Fruit fly (Drosophila melanogaster) whole organism, embryonic: Measurements from ENCODE around the gene Pif1.

ENCODE experiments used
- Aef1 ChIP-seq: fragments of 200-800 bp; sonication (Bioruptor generic); IDR thresholded peaks from 3 replicates; pipeline ENCODE4 v1.3.6; 2022; ENCODE audit warnings: missing biosample characterization, missing genetic modification characterization
- Bteb2 ChIP-seq: fragments of 200-800 bp; sonication (Bioruptor generic); optimal IDR thresholded peaks from 2 replicates; lab custom pipeline; 2016; ENCODE audit warnings: missing biosample characterization, missing genetic modification characterization
- CG10321 ChIP-seq: fragments of 200-800 bp; sonication (Bioruptor generic); IDR thresholded peaks from 2 replicates; pipeline ENCODE4 v1.3.6; 2022; ENCODE audit warnings: missing biosample characterization, missing genetic modification characterization
- CG10654 ChIP-seq: fragments of 200-800 bp; sonication (Bioruptor generic); optimal IDR thresholded peaks from 2 replicates; lab custom pipeline; 2016; ENCODE audit warnings: missing biosample characterization, missing genetic modification characterization
- CG11093 ChIP-seq: fragments of 200-800 bp; sonication (Bioruptor generic); IDR thresholded peaks from 3 replicates; pipeline ENCODE4 v1.3.6; 2022; ENCODE audit warnings: missing biosample characterization, missing genetic modification characterization
- CG11398 ChIP-seq: fragments of 200-800 bp; sonication (Bioruptor generic); optimal IDR thresholded peaks from 2 replicates; lab custom pipeline; 2016; ENCODE audit warnings: missing biosample characterization, missing genetic modification characterization
- CG12219 ChIP-seq: fragments of 200-800 bp; sonication (Bioruptor generic); optimal IDR thresholded peaks from 3 replicates; lab custom pipeline; 2018; ENCODE audit warnings: missing biosample characterization, mild to moderate bottlenecking, missing genetic modification characterization
- CG14014 ChIP-seq: fragments of 200-800 bp; sonication (Bioruptor generic); IDR thresholded peaks from 2 replicates; pipeline ENCODE4 v1.3.6; 2022; ENCODE audit warnings: missing biosample characterization, missing genetic modification characterization
- CG14667 ChIP-seq: fragments of 200-800 bp; sonication (Bioruptor generic); IDR thresholded peaks from 2 replicates; pipeline ENCODE4 v1.3.6; 2022; ENCODE audit warnings: missing biosample characterization, missing genetic modification characterization
- CG1792 ChIP-seq: fragments of 200-800 bp; sonication (Bioruptor generic); optimal IDR thresholded peaks from 2 replicates; lab custom pipeline; 2016; ENCODE audit warnings: missing biosample characterization, missing genetic modification characterization
- CG18262 ChIP-seq: fragments of 200-800 bp; optimal IDR thresholded peaks from 3 replicates; lab custom pipeline; 2019; ENCODE audit warnings: missing biosample characterization, mild to moderate bottlenecking, missing genetic modification characterization, moderate library complexity
- CG18599 ChIP-seq: fragments of 200-800 bp; sonication (Bioruptor generic); optimal IDR thresholded peaks from 3 replicates; lab custom pipeline; 2017; ENCODE audit warnings: missing biosample characterization, missing genetic modification characterization, mild to moderate bottlenecking, moderate library complexity, missing genetic modification reagents
- CG18764 ChIP-seq: fragments of 200-800 bp; sonication (Bioruptor generic); optimal IDR thresholded peaks from 3 replicates; lab custom pipeline; 2016; ENCODE audit warnings: missing biosample characterization, missing genetic modification characterization
- CG34376 ChIP-seq: fragments of 200-800 bp; sonication (Bioruptor generic); optimal IDR thresholded peaks from 2 replicates; lab custom pipeline; 2018; ENCODE audit warnings: missing biosample characterization, mild to moderate bottlenecking, missing genetic modification characterization
- CG4328 ChIP-seq: fragments of 200-800 bp; sonication (Bioruptor generic); optimal IDR thresholded peaks from 3 replicates; lab custom pipeline; 2017; ENCODE audit warnings: missing biosample characterization, missing genetic modification reagents, missing genetic modification characterization
- CG4360 ChIP-seq: fragments of 200-800 bp; sonication (Bioruptor generic); IDR thresholded peaks from 2 replicates; pipeline ENCODE4 v1.3.6; 2022; ENCODE audit warnings: missing biosample characterization, missing genetic modification characterization
- CG7372 ChIP-seq: fragments of 200-800 bp; sonication (Bioruptor generic); IDR thresholded peaks from 2 replicates; pipeline ENCODE4 v1.3.6; 2022; ENCODE audit warnings: missing biosample characterization, missing genetic modification characterization
- CG7556 ChIP-seq: fragments of 200-800 bp; sonication (Bioruptor generic); optimal IDR thresholded peaks from 2 replicates; lab custom pipeline; 2017; ENCODE audit warnings: missing biosample characterization, mild to moderate bottlenecking, missing genetic modification characterization
- CG8924 ChIP-seq: fragments of 200-800 bp; optimal IDR thresholded peaks from 3 replicates; lab custom pipeline; 2019; ENCODE audit warnings: missing biosample characterization, mild to moderate bottlenecking, missing genetic modification characterization, moderate library complexity
- CG9876 ChIP-seq: fragments of 200-800 bp; sonication (Bioruptor generic); optimal IDR thresholded peaks from 2 replicates; lab custom pipeline; 2016; ENCODE audit warnings: missing biosample characterization, missing genetic modification characterization
- CG9932 ChIP-seq: fragments of 200-800 bp; sonication (Bioruptor generic); IDR thresholded peaks from 2 replicates; pipeline ENCODE4 v1.3.6; 2022; ENCODE audit warnings: missing biosample characterization, missing genetic modification characterization
- CHES-1-like ChIP-seq: fragments of 200-800 bp; sonication (Bioruptor generic); optimal IDR thresholded peaks from 2 replicates; lab custom pipeline; 2016; ENCODE audit warnings: missing biosample characterization, missing genetic modification characterization
- D19A ChIP-seq: fragments of 200-800 bp; optimal IDR thresholded peaks from 3 replicates; lab custom pipeline; 2019; ENCODE audit warnings: missing biosample characterization, mild to moderate bottlenecking, missing genetic modification characterization, moderate library complexity
- Dp ChIP-seq: fragments of 200-800 bp; sonication (Bioruptor generic); optimal IDR thresholded peaks from 2 replicates; lab custom pipeline; 2018; ENCODE audit warnings: missing biosample characterization, mild to moderate bottlenecking, missing genetic modification characterization, moderate library complexity
- Ets65A ChIP-seq: fragments of 200-800 bp; sonication (Bioruptor generic); peaks from one replicate; lab custom pipeline; 2016; ENCODE audit warnings: missing biosample characterization, missing genetic modification characterization
- Fer2 ChIP-seq: fragments of 200-800 bp; sonication (Bioruptor generic); optimal IDR thresholded peaks from 2 replicates; lab custom pipeline; 2018; ENCODE audit warnings: missing biosample characterization, mild to moderate bottlenecking, missing genetic modification characterization, moderate library complexity
- Hand ChIP-seq: fragments of 200-800 bp; sonication (Bioruptor generic); optimal IDR thresholded peaks from 2 replicates; lab custom pipeline; 2017; ENCODE audit warnings: mild to moderate bottlenecking, missing biosample characterization, missing genetic modification reagents, missing genetic modification characterization
- Hey ChIP-seq: fragments of 200-800 bp; sonication (Bioruptor generic); optimal IDR thresholded peaks from 3 replicates; lab custom pipeline; 2018; ENCODE audit warnings: missing biosample characterization, mild to moderate bottlenecking, missing genetic modification characterization
- Hmx ChIP-seq: fragments of 200-800 bp; sonication (Bioruptor generic); optimal IDR thresholded peaks from 2 replicates; lab custom pipeline; 2016; ENCODE audit warnings: missing biosample characterization, missing genetic modification characterization
- MESR4 ChIP-seq: fragments of 200-800 bp; sonication (Bioruptor generic); optimal IDR thresholded peaks from 2 replicates; lab custom pipeline; 2018; ENCODE audit warnings: missing biosample characterization, mild to moderate bottlenecking, missing genetic modification characterization, moderate library complexity
- NC2β ChIP-seq: fragments of 200-800 bp; sonication (Bioruptor generic); optimal IDR thresholded peaks from 2 replicates; lab custom pipeline; 2016; ENCODE audit warnings: missing biosample characterization, missing genetic modification characterization
- NFAT ChIP-seq: fragments of 200-800 bp; sonication (Bioruptor generic); IDR thresholded peaks from 2 replicates; pipeline ENCODE4 v1.3.6; 2022; ENCODE audit warnings: missing biosample characterization, missing genetic modification characterization
- PHDP ChIP-seq: fragments of 200-800 bp; sonication (Bioruptor generic); optimal IDR thresholded peaks from 3 replicates; lab custom pipeline; 2018; ENCODE audit warnings: missing biosample characterization, mild to moderate bottlenecking, missing genetic modification characterization, moderate library complexity
- Pdp1 ChIP-seq, 2 experiments: fragments of 200-800 bp; sonication (Bioruptor generic); optimal IDR thresholded peaks; 3 replicates each; lab custom pipeline; 2016; ENCODE audit warnings: missing biosample characterization in 2 of 2, missing genetic modification characterization in 2 of 2, mild to moderate bottlenecking in 1 of 2, moderate library complexity in 1 of 2
- Ravus ChIP-seq: fragments of 200-800 bp; sonication (Bioruptor generic); IDR thresholded peaks from 2 replicates; pipeline ENCODE4 v1.3.6; 2022; ENCODE audit warnings: missing biosample characterization, missing genetic modification characterization
- Xrp1 ChIP-seq: fragments of 200-800 bp; sonication (Bioruptor generic); IDR thresholded peaks from 2 replicates; pipeline ENCODE4 v1.3.6; 2022; ENCODE audit warnings: missing biosample characterization, missing genetic modification characterization
- abd-A ChIP-seq: fragments of 200-800 bp; sonication (Bioruptor generic); optimal IDR thresholded peaks from 3 replicates; lab custom pipeline; 2019; ENCODE audit warnings: missing biosample characterization, mild to moderate bottlenecking, missing genetic modification characterization, moderate library complexity
- crc ChIP-seq: fragments of 200-800 bp; sonication (Bioruptor generic); optimal IDR thresholded peaks from 2 replicates; lab custom pipeline; 2016; ENCODE audit warnings: missing biosample characterization, missing genetic modification characterization
- da ChIP-seq: fragments of 200-800 bp; sonication (Bioruptor generic); optimal IDR thresholded peaks from 2 replicates; lab custom pipeline; 2016; ENCODE audit warnings: missing biosample characterization, missing genetic modification characterization
- fd102C ChIP-seq: fragments of 200-800 bp; sonication (Bioruptor generic); optimal IDR thresholded peaks from 2 replicates; lab custom pipeline; 2018; ENCODE audit warnings: missing biosample characterization, mild to moderate bottlenecking, missing genetic modification characterization, moderate library complexity
- gsb ChIP-seq: fragments of 200-800 bp; sonication (Bioruptor generic); IDR thresholded peaks from 2 replicates; pipeline ENCODE4 v1.3.6; 2022; ENCODE audit warnings: missing biosample characterization, missing genetic modification characterization
- gsb-n ChIP-seq: fragments of 200-800 bp; sonication (Bioruptor generic); optimal IDR thresholded peaks from 3 replicates; lab custom pipeline; 2018; ENCODE audit warnings: missing biosample characterization, mild to moderate bottlenecking, missing genetic modification characterization
- knrl ChIP-seq: fragments of 200-800 bp; sonication (Bioruptor generic); IDR thresholded peaks from 3 replicates; pipeline ENCODE4 v1.3.6; 2022; ENCODE audit warnings: missing biosample characterization, missing genetic modification characterization; ENCODE audit not compliant: partially characterized antibody
- lola ChIP-seq, 3 experiments: fragments of >200 bp in 2 of 3; fragments of 200-800 bp in 1 of 3; sonication (Bioruptor generic) in 1 of 3; optimal IDR thresholded peaks; 2 replicates each; lab custom pipeline; 2017 to 2019; ENCODE audit warnings: missing biosample characterization in 3 of 3, missing genetic modification characterization in 3 of 3, mild to moderate bottlenecking in 1 of 3, moderate library complexity in 1 of 3
- lov ChIP-seq, 2 experiments: fragments of 200-800 bp in 1 of 2; fragments of >200 bp in 1 of 2; sonication (Bioruptor generic) in 1 of 2; IDR thresholded peaks in 1 of 2; optimal IDR thresholded peaks in 1 of 2; 2 replicates in 1 of 2; 3 replicates in 1 of 2; pipeline versions ENCODE4 v1.3.6 to Lab custom; 2017 to 2022; ENCODE audit warnings: missing biosample characterization in 1 of 2, missing genetic modification characterization in 1 of 2
- phol ChIP-seq: fragments of 200-800 bp; sonication (Bioruptor generic); optimal IDR thresholded peaks from 3 replicates; lab custom pipeline; 2018; ENCODE audit warnings: missing biosample characterization, mild to moderate bottlenecking, missing genetic modification characterization, moderate library complexity
- ranshi ChIP-seq: fragments of 200-800 bp; sonication (Bioruptor generic); IDR thresholded peaks from 2 replicates; pipeline ENCODE4 v1.3.6; 2022; ENCODE audit warnings: missing biosample characterization, missing genetic modification characterization
- sim ChIP-seq: fragments of 200-800 bp; sonication (Bioruptor generic); IDR thresholded peaks from 2 replicates; pipeline ENCODE4 v1.3.6; 2022; ENCODE audit warnings: missing biosample characterization, missing genetic modification characterization
- toy ChIP-seq: fragments of 200-800 bp; sonication (Bioruptor generic); IDR thresholded peaks from 2 replicates; pipeline ENCODE4 v1.3.6; 2022; ENCODE audit warnings: missing biosample characterization, missing genetic modification characterization
- ttk ChIP-seq: fragments of 200-800 bp; sonication (Bioruptor generic); IDR thresholded peaks from 2 replicates; pipeline ENCODE4 v2.1.2; 2022; ENCODE audit warnings: missing biosample characterization, missing genetic modification characterization
- twi ChIP-seq: fragments of 200-800 bp; optimal IDR thresholded peaks from 2 replicates; lab custom pipeline; 2019; ENCODE audit warnings: missing biosample characterization, mild to moderate bottlenecking, missing genetic modification characterization, moderate library complexity

Gene Pif1

dm6 chr2L:3435086-3435485, 34.7 kb downstream of the Pif1 start (continued):
- TF ChIP-seq CG10654 (GFP tag; lab: Kevin White, UChicago): peak; percentile 27
- no peak for TF ChIP-seq sim
- TF ChIP-seq CG7556: peak; percentile 39
- peak; percentile 8 for TF ChIP-seq D19A
- TF ChIP-seq crc (GFP tag; lab: Kevin White, UChicago): no peak
- no peak for TF ChIP-seq twi (tag; lab: Kevin White, UChicago)
- TF ChIP-seq da (GFP tag; lab: Kevin White, UChicago): no peak
- no peak for TF ChIP-seq CG12219 (GFP tag; lab: Kevin White, UChicago)
- peak; percentile 56; the same call in 1 of the 2 replicates for TF ChIP-seq ranshi (GFP tag; lab: Robert Waterston, UW)
- no peak for TF ChIP-seq CG4328
- peak; percentile 60 for TF ChIP-seq CG18262
- peak in 1 of 2 experiments; percentile 33 for TF ChIP-seq Pdp1 (GFP tag; optimal IDR thresholded peaks at IDR 0.05; lab: Kevin White, UChicago)
- no peak for TF ChIP-seq toy (GFP tag; lab: Robert Waterston, UW)
- no peak for TF ChIP-seq NFAT (GFP tag; lab: Robert Waterston, UW)
- no peak for TF ChIP-seq MESR4
- TF ChIP-seq CG14014 (GFP tag; lab: Robert Waterston, UW): peak; percentile 47; the same call in 1 of the 2 replicates
- peak; percentile 12 for TF ChIP-seq PHDP (tag; lab: Kevin White, UChicago)
- no peak for TF ChIP-seq lov (optimal IDR thresholded peaks at IDR 0.05; lab: Kevin White, UChicago)
- TF ChIP-seq lov (GFP tag; IDR thresholded peaks at IDR 0.05; lab: Robert Waterston, UW): 0 out of 3 replicates have a peak, but pooled peaks have one; percentile 40
- no peak for TF ChIP-seq NC2β (GFP tag; lab: Kevin White, UChicago)
- TF ChIP-seq CG7372 (GFP tag; lab: Robert Waterston, UW): peak; percentile 34; the same call in 1 of the 2 replicates
- TF ChIP-seq CHES-1-like: no peak
- TF ChIP-seq Bteb2 (GFP tag; lab: Kevin White, UChicago): no peak
- no peak for TF ChIP-seq gsb-n (tag; lab: Kevin White, UChicago)
- no peak for TF ChIP-seq CG11398
- TF ChIP-seq CG10321 (GFP tag; lab: Robert Waterston, UW): no peak
- peak; percentile 89 for TF ChIP-seq Ets65A (GFP tag; lab: Kevin White, UChicago)
- no peak for TF ChIP-seq gsb (GFP tag; lab: Robert Waterston, UW)
- no peak for TF ChIP-seq knrl (GFP tag; lab: Robert Waterston, UW)
- TF ChIP-seq Ravus (GFP tag; lab: Robert Waterston, UW): no peak
- TF ChIP-seq Dp (GFP tag; lab: Kevin White, UChicago): no peak
- no peak for TF ChIP-seq Hmx (GFP tag; lab: Kevin White, UChicago)
- no peak for TF ChIP-seq abd-A
- peak; percentile 28; the same call in 1 of the 3 replicates for TF ChIP-seq Aef1
- TF ChIP-seq Hey (tag; lab: Kevin White, UChicago): no peak
- peak; percentile 63 for TF ChIP-seq phol (tag; lab: Kevin White, UChicago)
- peak; percentile 55 for TF ChIP-seq CG14667 (GFP tag; lab: Robert Waterston, UW)
- TF ChIP-seq Hand (GFP tag; lab: Kevin White, UChicago): no peak
- TF ChIP-seq CG1792: no peak
- peak; percentile 63 for TF ChIP-seq Xrp1 (GFP tag; lab: Robert Waterston, UW)
- TF ChIP-seq CG8924: peak; percentile 26
- 0 out of 2 replicates have a peak, but pooled peaks have one; percentile 25 for TF ChIP-seq CG4360 (GFP tag; lab: Robert Waterston, UW)
- TF ChIP-seq CG9932 (GFP tag; lab: Robert Waterston, UW): no peak
- TF ChIP-seq Fer2 (tag; lab: Kevin White, UChicago): no peak
- TF ChIP-seq CG18599 (GFP tag; lab: Kevin White, UChicago): peak; percentile 48
- TF ChIP-seq ttk (GFP tag; lab: Robert Waterston, UW): peak; percentile 62
- peak; percentile 5 for TF ChIP-seq CG18764 (GFP tag; lab: Kevin White, UChicago)
- no peak for TF ChIP-seq CG34376 (GFP tag; lab: Kevin White, UChicago)
- peak; percentile 58; the same call in 1 of the 3 replicates for TF ChIP-seq CG11093 (GFP tag; lab: Robert Waterston, UW)
- peak; percentile 12 for TF ChIP-seq CG9876 (GFP tag; lab: Kevin White, UChicago)
- TF ChIP-seq lola (GFP tag; optimal IDR thresholded peaks at IDR 0.05; lab: Kevin White, UChicago): peak in 1 of 3 experiments; percentile 49
- no peak for TF ChIP-seq fd102C (GFP tag; lab: Kevin White, UChicago)
